Worm (Caenorhabditis elegans) whole organism, L1 larva: ENCODE measurements around the gene hrg-7.

ENCODE experiments used
- ama-1 ChIP-seq: fragments of 150-350 bp; optimal IDR thresholded peaks from 2 replicates; lab custom pipeline; 2014
- lin-15B ChIP-seq: fragments of 150-350 bp; sonication (generic microtip); optimal IDR thresholded peaks from 3 replicates; lab custom pipeline; 2014; ENCODE audit warnings: missing biosample characterization, missing genetic modification characterization
- lir-3 ChIP-seq: sonication (generic microtip); optimal IDR thresholded peaks from 2 replicates; lab custom pipeline; 2016; ENCODE audit warnings: mild to moderate bottlenecking, missing genetic modification characterization, moderate library complexity, missing compliant biosample characterization; ENCODE audit not compliant: poor library complexity
- nhr-11 ChIP-seq: fragments of 150-350 bp; optimal IDR thresholded peaks from 2 replicates; lab custom pipeline; 2014; ENCODE audit warnings: missing biosample characterization, missing genetic modification characterization
- nhr-20 ChIP-seq: sonication (generic microtip); optimal IDR thresholded peaks from 2 replicates; lab custom pipeline; 2016; ENCODE audit warnings: mild to moderate bottlenecking, missing genetic modification characterization, missing compliant biosample characterization
- nhr-28 ChIP-seq: fragments of 150-350 bp; optimal IDR thresholded peaks from 2 replicates; lab custom pipeline; 2014; ENCODE audit warnings: missing biosample characterization, missing genetic modification characterization
- pag-3 ChIP-seq: sonication (generic microtip); optimal IDR thresholded peaks from 2 replicates; lab custom pipeline; 2017; ENCODE audit warnings: missing genetic modification characterization, mild to moderate bottlenecking, missing compliant biosample characterization, antibody characterized with exemption, borderline replicate concordance; ENCODE audit not compliant: insufficient read depth
- pax-3 ChIP-seq: fragments of 200-800 bp; sonication (Bioruptor generic); optimal IDR thresholded peaks from 2 replicates; lab custom pipeline; 2018; ENCODE audit warnings: mild to moderate bottlenecking, missing genetic modification characterization, moderate library complexity, missing compliant biosample characterization
- skn-1 ChIP-seq: fragments of 150-350 bp; optimal IDR thresholded peaks from 2 replicates; lab custom pipeline; 2014; ENCODE audit warnings: missing biosample characterization, missing genetic modification characterization
- snpc-4 ChIP-seq: fragments of 150-350 bp; optimal IDR thresholded peaks from 2 replicates; lab custom pipeline; 2014; ENCODE audit warnings: missing biosample characterization, missing genetic modification characterization
- sptf-1 ChIP-seq: fragments of 150-350 bp; optimal IDR thresholded peaks from 2 replicates; lab custom pipeline; 2014; ENCODE audit warnings: missing biosample characterization, missing genetic modification characterization
- unc-62 ChIP-seq: fragments of 150-350 bp; optimal IDR thresholded peaks from 2 replicates; lab custom pipeline; 2014; ENCODE audit warnings: missing biosample characterization, missing genetic modification reagents, missing genetic modification characterization

DNA sequence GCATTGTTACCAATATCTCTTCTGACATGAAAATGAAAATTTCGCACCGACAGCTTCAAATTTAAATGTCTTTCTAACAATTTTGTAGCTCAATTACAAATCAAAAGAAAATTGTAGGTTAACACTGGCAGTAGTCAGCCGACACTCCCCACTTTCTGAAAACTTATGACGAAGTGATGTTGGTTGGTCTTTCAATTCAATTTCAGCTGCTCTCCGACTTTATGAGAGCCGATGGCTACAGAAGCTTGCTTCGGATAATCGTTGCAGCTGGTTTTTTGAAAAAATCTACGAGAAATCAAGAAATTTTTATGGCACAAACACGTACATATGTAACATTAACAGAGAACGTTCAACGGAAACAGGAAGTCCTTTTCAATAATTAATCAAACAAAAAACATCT, 43.0 kb downstream of the hrg-7 start, which contains the start of gene sre-20:
- TF ChIP-seq ama-1 (lab: Kevin White, UChicago) (no peak), pax-3 (tag; lab: Kevin White, UChicago) (peak; percentile 41), nhr-20 (no peak), skn-1 (tag; lab: Kevin White, UChicago) (no peak), snpc-4 (tag; lab: Kevin White, UChicago) (no peak), lir-3 (tag; lab: Kevin White, UChicago) (no peak), pag-3 (tag; lab: Kevin White, UChicago) (no peak), unc-62 (GFP tag; lab: Kevin White, UChicago) (no peak), lin-15B (tag; lab: Kevin White, UChicago) (no peak), nhr-28 (tag; lab: Kevin White, UChicago) (no peak), sptf-1 (tag; lab: Kevin White, UChicago) (no peak), nhr-11 (no peak)
